Fruit fly (Drosophila melanogaster): ENCODE data around the gene Tep3.

Gene Tep3

dm6 chr2L:7702383-7703188, at the start of gene Tep3 (continued):
- TF ChIP-seq ewg (GFP tag; optimal IDR thresholded peaks at IDR 0.05): no peak
- TF ChIP-seq CG12659 (GFP tag; optimal IDR thresholded peaks at IDR 0.05): peak; percentile 13
- TF ChIP-seq CG9727 (GFP tag; optimal IDR thresholded peaks at IDR 0.05): peak; percentile 19
- peak; percentile 71 for TF ChIP-seq sr (GFP tag; IDR thresholded peaks at IDR 0.05)
- no peak for TF ChIP-seq shn (GFP tag; optimal IDR thresholded peaks at IDR 0.05)
- peak; percentile 28 for TF ChIP-seq Xbp1 (GFP tag; optimal IDR thresholded peaks at IDR 0.05)
- TF ChIP-seq croc (GFP tag; conservative IDR thresholded peaks at IDR 0.05): no peak
- TF ChIP-seq CG15601 (tag; optimal IDR thresholded peaks at IDR 0.05): peak; percentile 23
- no peak for TF ChIP-seq CG5180 (GFP tag; optimal IDR thresholded peaks at IDR 0.05)
- peak; percentile 33 for TF ChIP-seq HLH54F (GFP tag; optimal IDR thresholded peaks at IDR 0.05)
- no peak for TF ChIP-seq dati (GFP tag; IDR thresholded peaks at IDR 0.05)
- no peak for TF ChIP-seq danr (GFP tag; IDR thresholded peaks at IDR 0.05)
- 0 out of 2 replicates have a peak, but pooled peaks have one; percentile 30 for TF ChIP-seq vvl (GFP tag; IDR thresholded peaks at IDR 0.05)
- TF ChIP-seq CG10959 (GFP tag; IDR thresholded peaks at IDR 0.05): no peak
- no peak for TF ChIP-seq Trl (optimal IDR thresholded peaks at IDR 0.05)
- TF ChIP-seq Trl (GFP tag; optimal IDR thresholded peaks at IDR 0.05): peak; percentile 2
- TF ChIP-seq CG8359 (GFP tag; optimal IDR thresholded peaks at IDR 0.05; ENCODE audit: borderline replicate concordance): peak; percentile 99
- peak; percentile 14 for TF ChIP-seq unpg (GFP tag; optimal IDR thresholded peaks at IDR 0.05)
- no peak for TF ChIP-seq CG6689 (GFP tag; IDR thresholded peaks at IDR 0.05)
- peak; percentile 53 for TF ChIP-seq gem (tag; optimal IDR thresholded peaks at IDR 0.05)
- 0 out of 3 replicates have a peak, but pooled peaks have one; percentile 19 for TF ChIP-seq CG7963 (GFP tag; IDR thresholded peaks at IDR 0.05; ENCODE audit: partially characterized antibody)
- no peak for TF ChIP-seq fd102C (GFP tag; optimal IDR thresholded peaks at IDR 0.05)
- peak; percentile 23 for TF ChIP-seq CrebB (tag; optimal IDR thresholded peaks at IDR 0.05)
- no peak for TF ChIP-seq Taf1 (GFP tag; IDR thresholded peaks at IDR 0.05)
- TF ChIP-seq bcd (GFP tag; optimal IDR thresholded peaks at IDR 0.05): peak; percentile 41
- TF ChIP-seq Bteb2 (GFP tag; optimal IDR thresholded peaks at IDR 0.05): peak; percentile 15
- no peak for TF ChIP-seq tgo (GFP tag; IDR thresholded peaks at IDR 0.05)
- no peak for TF ChIP-seq cas (GFP tag; IDR thresholded peaks at IDR 0.05)
- peak; percentile 32; the same call in 1 of the 2 replicates for TF ChIP-seq Bgb (GFP tag; IDR thresholded peaks at IDR 0.05; ENCODE audit: partially characterized antibody)
- peak; percentile 24; the same call in 1 of the 2 replicates for TF ChIP-seq Ptx1 (GFP tag; IDR thresholded peaks at IDR 0.05)
- TF ChIP-seq chinmo (GFP tag; IDR thresholded peaks at IDR 0.05; ENCODE audit: partially characterized antibody): peak; percentile 95
- TF ChIP-seq ftz-f1 (GFP tag; optimal IDR thresholded peaks at IDR 0.05): no peak
- peak; percentile 32 for TF ChIP-seq CHES-1-like (GFP tag; optimal IDR thresholded peaks at IDR 0.05)
- TF ChIP-seq D (optimal IDR thresholded peaks at IDR 0.05): no peak
- TF ChIP-seq D (GFP tag; optimal IDR thresholded peaks at IDR 0.05): no peak
- no peak for TF ChIP-seq cwo (GFP tag; optimal IDR thresholded peaks at IDR 0.05)
- peak; percentile 24 for TF ChIP-seq ind (GFP tag; optimal IDR thresholded peaks at IDR 0.05)
- peak; percentile 33 for TF ChIP-seq Fer3 (tag; optimal IDR thresholded peaks at IDR 0.05)
- peak; percentile 33 for TF ChIP-seq ERR (GFP tag; optimal IDR thresholded peaks at IDR 0.05)
- peak; percentile 9 for TF ChIP-seq NfI (GFP tag; optimal IDR thresholded peaks at IDR 0.05)
- TF ChIP-seq Jarid2 (GFP tag; optimal IDR thresholded peaks at IDR 0.05): peak; percentile 55
- no peak for TF ChIP-seq Dref (GFP tag; IDR thresholded peaks at IDR 0.05)
- TF ChIP-seq onecut (GFP tag; IDR thresholded peaks at IDR 0.05): no peak
- peak; percentile 27 for TF ChIP-seq Blimp-1 (GFP tag; optimal IDR thresholded peaks at IDR 0.05)
- peak; percentile 29 for TF ChIP-seq Lhr (GFP tag; optimal IDR thresholded peaks at IDR 0.05)
- peak; percentile 48 for TF ChIP-seq CG7839 (tag; optimal IDR thresholded peaks at IDR 0.05)
- TF ChIP-seq Nf-YC (tag; optimal IDR thresholded peaks at IDR 0.05): no peak
- TF ChIP-seq BtbVII (GFP tag; optimal IDR thresholded peaks at IDR 0.05): no peak
- TF ChIP-seq Aef1 (GFP tag; IDR thresholded peaks at IDR 0.05): 0 out of 3 replicates have a peak, but pooled peaks have one; percentile 29

Data from whole organism, embryonic.